Fruit fly (Drosophila melanogaster) whole organism, embryonic: ENCODE measurements around the gene CG14120.

Source experiments
- CG11085 ChIP-seq: fragments of 200-800 bp; sonication (Bioruptor generic); IDR thresholded peaks from 2 replicates; pipeline ENCODE4 v1.3.6; 2022; ENCODE audit warnings: missing biosample characterization, missing genetic modification characterization
- CG12155 ChIP-seq: fragments of 200-800 bp; sonication (Bioruptor generic); optimal IDR thresholded peaks from 3 replicates; lab custom pipeline; 2016; ENCODE audit warnings: missing biosample characterization, missing genetic modification characterization
- CG1233 ChIP-seq: fragments of 200-800 bp; sonication (Bioruptor generic); optimal IDR thresholded peaks from 4 replicates; lab custom pipeline; 2018; ENCODE audit warnings: missing biosample characterization, mild to moderate bottlenecking, missing genetic modification characterization
- CG12391 ChIP-seq: fragments of 200-800 bp; sonication (Bioruptor generic); optimal IDR thresholded peaks from 3 replicates; lab custom pipeline; 2018; ENCODE audit warnings: missing biosample characterization, mild to moderate bottlenecking, missing genetic modification characterization, moderate library complexity
- CG15011 ChIP-seq: fragments of 200-800 bp; sonication (Bioruptor generic); optimal IDR thresholded peaks from 3 replicates; lab custom pipeline; 2018; ENCODE audit warnings: missing biosample characterization, mild to moderate bottlenecking, missing genetic modification characterization
- CG16813 ChIP-seq: fragments of 200-800 bp; sonication (Bioruptor generic); IDR thresholded peaks from 3 replicates; pipeline ENCODE4 v1.3.6; 2022; ENCODE audit warnings: missing biosample characterization, missing genetic modification characterization; ENCODE audit not compliant: partially characterized antibody
- CG17186 ChIP-seq: fragments of 200-800 bp; sonication (Bioruptor generic); optimal IDR thresholded peaks from 3 replicates; lab custom pipeline; 2017; ENCODE audit warnings: missing biosample characterization, missing genetic modification reagents, missing genetic modification characterization
- CG2199 ChIP-seq: fragments of 200-800 bp; sonication (Bioruptor generic); IDR thresholded peaks from 3 replicates; pipeline ENCODE4 v1.3.6; 2022; ENCODE audit warnings: missing biosample characterization, missing genetic modification characterization
- CG31441 ChIP-seq: fragments of 200-800 bp; sonication (Bioruptor generic); IDR thresholded peaks from 2 replicates; pipeline ENCODE4 v1.3.6; 2022; ENCODE audit warnings: missing biosample characterization, missing genetic modification characterization
- CG3407 ChIP-seq: fragments of 200-800 bp; sonication (Bioruptor generic); optimal IDR thresholded peaks from 2 replicates; lab custom pipeline; 2018; ENCODE audit warnings: missing biosample characterization, mild to moderate bottlenecking, missing genetic modification characterization
- CG3847 ChIP-seq: fragments of 200-800 bp; sonication (Bioruptor generic); IDR thresholded peaks from 2 replicates; pipeline ENCODE4 v1.3.6; 2022; ENCODE audit warnings: missing biosample characterization, missing genetic modification characterization
- CG5953 ChIP-seq: fragments of 200-800 bp; sonication (Bioruptor generic); IDR thresholded peaks from 2 replicates; pipeline ENCODE4 v1.3.6; 2022; ENCODE audit warnings: missing biosample characterization, missing genetic modification characterization
- CG6854 ChIP-seq: fragments of 200-800 bp; sonication (Bioruptor generic); optimal IDR thresholded peaks from 3 replicates; lab custom pipeline; 2017; ENCODE audit warnings: missing biosample characterization, mild to moderate bottlenecking, missing genetic modification characterization
- CTCF ChIP-seq: fragments of 200-800 bp; sonication (Bioruptor generic); optimal IDR thresholded peaks from 2 replicates; lab custom pipeline; 2017; ENCODE audit warnings: missing biosample characterization, mild to moderate bottlenecking, missing genetic modification characterization, moderate library complexity
- Camta ChIP-seq: fragments of 200-800 bp; sonication (Bioruptor generic); optimal IDR thresholded peaks from 2 replicates; lab custom pipeline; 2016; ENCODE audit warnings: missing biosample characterization, missing genetic modification characterization
- Chrac-16 ChIP-seq: fragments of 200-800 bp; sonication (Bioruptor generic); optimal IDR thresholded peaks from 3 replicates; lab custom pipeline; 2016; ENCODE audit warnings: missing biosample characterization, missing genetic modification characterization
- Doc2 ChIP-seq: fragments of 200-800 bp; sonication (Bioruptor generic); IDR thresholded peaks from 2 replicates; pipeline ENCODE4 v1.3.6; 2022; ENCODE audit warnings: missing biosample characterization, missing genetic modification characterization
- Fer3 ChIP-seq: fragments of 200-800 bp; sonication (Bioruptor generic); optimal IDR thresholded peaks from 2 replicates; lab custom pipeline; 2018; ENCODE audit warnings: missing biosample characterization, mild to moderate bottlenecking, missing genetic modification characterization, moderate library complexity
- Hr39 ChIP-seq: fragments of >200 bp; optimal IDR thresholded peaks from 2 replicates; lab custom pipeline; 2017
- Jarid2 ChIP-seq: fragments of 200-800 bp; sonication (Bioruptor generic); optimal IDR thresholded peaks from 3 replicates; lab custom pipeline; 2017; ENCODE audit warnings: mild to moderate bottlenecking, missing biosample characterization, missing genetic modification reagents, missing genetic modification characterization
- NfI ChIP-seq: fragments of 200-800 bp; sonication (Bioruptor generic); optimal IDR thresholded peaks from 3 replicates; lab custom pipeline; 2018; ENCODE audit warnings: missing biosample characterization, mild to moderate bottlenecking, missing genetic modification characterization, moderate library complexity
- PHDP ChIP-seq: fragments of 200-800 bp; sonication (Bioruptor generic); optimal IDR thresholded peaks from 3 replicates; lab custom pipeline; 2018; ENCODE audit warnings: missing biosample characterization, mild to moderate bottlenecking, missing genetic modification characterization, moderate library complexity
- Sin3A ChIP-seq: fragments of >200 bp; optimal IDR thresholded peaks from 2 replicates; lab custom pipeline; 2018
- Usf ChIP-seq: fragments of 200-800 bp; sonication (Bioruptor generic); optimal IDR thresholded peaks from 2 replicates; lab custom pipeline; 2017; ENCODE audit warnings: missing genotype, missing biosample characterization, missing genetic modification characterization
- ash1 ChIP-seq: fragments of 200-800 bp; sonication (Bioruptor generic); optimal IDR thresholded peaks from 2 replicates; lab custom pipeline; 2018; ENCODE audit warnings: missing biosample characterization, mild to moderate bottlenecking, missing genetic modification characterization
- bbx ChIP-seq: fragments of 200-800 bp; sonication (Bioruptor generic); IDR thresholded peaks from 2 replicates; pipeline ENCODE4 v1.3.6; 2022; ENCODE audit warnings: missing biosample characterization, missing genetic modification characterization; ENCODE audit not compliant: partially characterized antibody
- bowl ChIP-seq: fragments of 200-800 bp; sonication (Bioruptor generic); IDR thresholded peaks from 2 replicates; pipeline ENCODE4 v1.3.6; 2022; ENCODE audit warnings: missing biosample characterization, missing genetic modification characterization
- cas ChIP-seq: fragments of 200-800 bp; sonication (Bioruptor generic); IDR thresholded peaks from 2 replicates; pipeline ENCODE4 v1.3.6; 2022; ENCODE audit warnings: missing biosample characterization, missing genetic modification characterization
- chinmo ChIP-seq: fragments of 200-800 bp; sonication (Bioruptor generic); IDR thresholded peaks from 4 replicates; pipeline ENCODE4 v1.3.6; 2022; ENCODE audit warnings: missing biosample characterization, missing genetic modification characterization; ENCODE audit not compliant: partially characterized antibody
- chm ChIP-seq: fragments of 200-800 bp; sonication (Bioruptor generic); IDR thresholded peaks from 2 replicates; pipeline ENCODE4 v1.3.6; 2022; ENCODE audit warnings: missing biosample characterization, missing genetic modification characterization
- corto ChIP-seq: fragments of 200-800 bp; sonication (Bioruptor generic); optimal IDR thresholded peaks from 2 replicates; lab custom pipeline; 2016; ENCODE audit warnings: missing biosample characterization, mild to moderate bottlenecking, missing genetic modification characterization, moderate library complexity
- cwo ChIP-seq: fragments of 200-800 bp; sonication (Bioruptor generic); optimal IDR thresholded peaks from 3 replicates; lab custom pipeline; 2017; ENCODE audit warnings: missing biosample characterization, missing genetic modification characterization, mild to moderate bottlenecking, moderate library complexity, missing genetic modification reagents
- da ChIP-seq: fragments of 200-800 bp; sonication (Bioruptor generic); optimal IDR thresholded peaks from 2 replicates; lab custom pipeline; 2016; ENCODE audit warnings: missing biosample characterization, missing genetic modification characterization
- dmrt11E ChIP-seq: fragments of 200-800 bp; sonication (Bioruptor generic); optimal IDR thresholded peaks from 3 replicates; lab custom pipeline; 2018; ENCODE audit warnings: missing biosample characterization, mild to moderate bottlenecking, missing genetic modification characterization, moderate library complexity
- dmrt99B ChIP-seq: fragments of 200-800 bp; sonication (Bioruptor generic); optimal IDR thresholded peaks from 2 replicates; lab custom pipeline; 2018; ENCODE audit warnings: missing biosample characterization, mild to moderate bottlenecking, missing genetic modification characterization, moderate library complexity
- dysf ChIP-seq: fragments of 200-800 bp; sonication (Bioruptor generic); IDR thresholded peaks from 3 replicates; pipeline ENCODE4 v1.3.6; 2022; ENCODE audit warnings: missing biosample characterization, missing genetic modification characterization
- grau ChIP-seq: fragments of 200-800 bp; optimal IDR thresholded peaks from 3 replicates; lab custom pipeline; 2019; ENCODE audit warnings: missing biosample characterization, mild to moderate bottlenecking, missing genetic modification characterization, moderate library complexity
- insv ChIP-seq, 2 experiments: fragments of 200-800 bp; sonication (Bioruptor generic); optimal IDR thresholded peaks; 3 replicates each; lab custom pipeline; 2016 to 2018; ENCODE audit warnings: missing biosample characterization in 2 of 2, missing genetic modification characterization in 2 of 2
- inv ChIP-seq: fragments of 200-800 bp; sonication (Bioruptor generic); IDR thresholded peaks from 2 replicates; pipeline ENCODE4 v1.3.6; 2022; ENCODE audit warnings: missing biosample characterization, missing genetic modification characterization; ENCODE audit not compliant: partially characterized antibody
- jigr1 ChIP-seq: fragments of 200-800 bp; sonication (Bioruptor generic); IDR thresholded peaks from 3 replicates; pipeline ENCODE4 v1.3.6; 2022; ENCODE audit warnings: missing biosample characterization, missing genetic modification characterization
- lbe ChIP-seq: fragments of 200-800 bp; sonication (Bioruptor generic); optimal IDR thresholded peaks from 2 replicates; lab custom pipeline; 2016; ENCODE audit warnings: missing biosample characterization, mild to moderate bottlenecking, missing genetic modification characterization
- nerfin-1 ChIP-seq: fragments of 200-800 bp; sonication (Bioruptor generic); optimal IDR thresholded peaks from 3 replicates; lab custom pipeline; 2019; ENCODE audit warnings: missing biosample characterization, mild to moderate bottlenecking, missing genetic modification characterization, moderate library complexity
- pan ChIP-seq, 4 experiments: fragments of >200 bp in 3 of 4; fragments of 200-800 bp in 1 of 4; sonication (Bioruptor generic) in 1 of 4; optimal IDR thresholded peaks in 3 of 4; IDR thresholded peaks in 1 of 4; 2 replicates each; pipeline versions ENCODE4 v1.3.6 to Lab custom; 2017 to 2022; ENCODE audit warnings: missing biosample characterization in 2 of 4, missing genetic modification characterization in 2 of 4, mixed read lengths in 1 of 4
- sr ChIP-seq: fragments of 200-800 bp; sonication (Bioruptor generic); IDR thresholded peaks from 3 replicates; pipeline ENCODE4 v1.3.6; 2022; ENCODE audit warnings: missing biosample characterization, missing genetic modification characterization
- stc ChIP-seq: fragments of 200-800 bp; sonication (Bioruptor generic); IDR thresholded peaks from 2 replicates; pipeline ENCODE4 v1.3.6; 2022; ENCODE audit warnings: missing biosample characterization, missing genetic modification characterization
- tap ChIP-seq: fragments of 200-800 bp; optimal IDR thresholded peaks from 3 replicates; lab custom pipeline; 2019; ENCODE audit warnings: missing biosample characterization, mild to moderate bottlenecking, missing genetic modification characterization, moderate library complexity
- tgo ChIP-seq: fragments of 200-800 bp; sonication (Bioruptor generic); IDR thresholded peaks from 3 replicates; pipeline ENCODE4 v1.3.6; 2022; ENCODE audit warnings: missing biosample characterization, missing genetic modification characterization
- unc-4 ChIP-seq: fragments of 200-800 bp; sonication (Bioruptor generic); IDR thresholded peaks from 2 replicates; pipeline ENCODE4 v1.3.6; 2022; ENCODE audit warnings: missing biosample characterization, missing genetic modification characterization; ENCODE audit not compliant: partially characterized antibody
- vvl ChIP-seq: fragments of 200-800 bp; sonication (Bioruptor generic); IDR thresholded peaks from 2 replicates; pipeline ENCODE4 v1.3.6; 2022; ENCODE audit warnings: missing biosample characterization, missing genetic modification characterization
- zf30C ChIP-seq: fragments of 200-800 bp; sonication (Bioruptor generic); optimal IDR thresholded peaks from 3 replicates; lab custom pipeline; 2018; ENCODE audit warnings: missing biosample characterization, mild to moderate bottlenecking, missing genetic modification characterization

Gene CG14120

DNA sequence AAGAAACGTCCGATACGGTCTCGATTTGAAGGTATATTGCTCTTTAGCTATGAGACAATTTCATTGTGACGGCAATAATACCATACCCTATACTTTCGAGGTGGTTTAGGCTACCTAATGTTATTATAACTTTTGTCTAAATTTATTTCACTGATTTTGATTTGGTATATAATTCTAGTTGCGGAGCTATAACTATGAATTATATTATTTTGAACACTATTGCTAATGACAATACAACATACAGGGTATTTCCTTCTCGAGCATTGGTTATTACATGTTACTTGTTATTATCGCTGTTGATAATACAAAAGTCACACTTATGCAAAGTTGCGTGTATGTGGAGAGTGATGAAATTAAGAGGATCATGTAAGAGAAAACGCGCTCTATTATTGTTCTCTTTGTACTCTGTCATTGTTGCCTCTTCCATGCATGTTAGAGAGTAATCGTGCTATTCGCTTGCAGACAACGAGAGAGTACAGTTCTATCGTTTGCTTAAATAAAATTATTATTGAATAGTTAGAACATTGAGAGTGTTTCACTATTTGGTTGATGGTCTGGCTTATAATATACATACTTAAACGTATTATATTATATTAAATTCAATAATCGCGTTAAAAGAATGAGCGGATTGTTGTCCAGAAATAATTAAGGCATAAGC, 28.9 kb downstream of the CG14120 start, which contains the start of gene CG32115 (continued):
- TF ChIP-seq corto (peak; percentile 93), Camta (GFP tag; lab: Kevin White, UChicago) (peak; percentile 93), dysf (peak; percentile 98), insv (GFP tag; optimal IDR thresholded peaks at IDR 0.05; lab: Kevin White, UChicago) (no peak), NfI (GFP tag; lab: Kevin White, UChicago) (peak; percentile 95), unc-4 (GFP tag; lab: Robert Waterston, UW) (no peak), pan (optimal IDR thresholded peaks at IDR 0.05; lab: Kevin White, UChicago) (no peak), pan (GFP tag; optimal IDR thresholded peaks at IDR 0.05 in 1 of 2, IDR thresholded peaks at IDR 0.05 in 1 of 2) (peak; percentile 1 to 97), Doc2 (GFP tag; lab: Robert Waterston, UW) (peak; percentile 67; the same call in 1 of the 2 replicates), inv (GFP tag; lab: Robert Waterston, UW) (no peak), bbx (GFP tag; lab: Robert Waterston, UW) (no peak), Hr39 (lab: Kevin White, UChicago) (no peak), Usf (GFP tag; lab: Kevin White, UChicago) (peak; percentile 83), cas (GFP tag; lab: Robert Waterston, UW) (peak; percentile 94), Chrac-16 (peak; percentile 93), CG2199 (GFP tag; lab: Robert Waterston, UW) (no peak), CG12391 (tag; lab: Kevin White, UChicago) (peak; percentile 96), CG6854 (GFP tag; lab: Kevin White, UChicago) (peak; percentile 86), tgo (GFP tag; lab: Robert Waterston, UW) (peak; percentile 96), CG12155 (GFP tag; lab: Kevin White, UChicago) (peak; percentile 92), PHDP (tag; lab: Kevin White, UChicago) (peak; percentile 98), chm (GFP tag; lab: Robert Waterston, UW) (no peak), lbe (peak; percentile 96), nerfin-1 (tag; lab: Kevin White, UChicago) (no peak), bowl (peak; percentile 85), CG3847 (GFP tag; lab: Robert Waterston, UW) (peak; percentile 97), dmrt99B (tag; lab: Kevin White, UChicago) (peak; percentile 95), zf30C (GFP tag; lab: Kevin White, UChicago) (no peak), sr (peak; percentile 66; the same call in 1 of the 3 replicates), ash1 (GFP tag; lab: Kevin White, UChicago) (no peak), CG16813 (GFP tag; lab: Robert Waterston, UW) (no peak), CG17186 (GFP tag; lab: Kevin White, UChicago) (peak; percentile 36), CTCF (GFP tag; lab: Kevin White, UChicago) (peak; percentile 42), Jarid2 (GFP tag; lab: Kevin White, UChicago) (peak; percentile 70), CG1233 (GFP tag; lab: Kevin White, UChicago) (peak; percentile 90), jigr1 (GFP tag; lab: Robert Waterston, UW) (peak; percentile 81; the same call in 2 of the 3 replicates), chinmo (no peak), grau (tag; lab: Kevin White, UChicago) (peak; percentile 96), CG5953 (GFP tag; lab: Robert Waterston, UW) (peak; percentile 79), CG11085 (peak; percentile 94), vvl (GFP tag; lab: Robert Waterston, UW) (peak; percentile 98; the same call in 1 of the 2 replicates), da (peak; percentile 61), CG15011 (peak; percentile 88), Fer3 (tag; lab: Kevin White, UChicago) (peak; percentile 97), Sin3A (no peak), stc (GFP tag; lab: Robert Waterston, UW) (peak; percentile 93; the same call in 1 of the 2 replicates), CG3407 (GFP tag; lab: Kevin White, UChicago) (peak; percentile 73), CG31441 (GFP tag; lab: Robert Waterston, UW) (peak; percentile 92), dmrt11E (tag; lab: Kevin White, UChicago) (peak; percentile 82), cwo (GFP tag; lab: Kevin White, UChicago) (peak; percentile 93), tap (tag; lab: Kevin White, UChicago) (peak; percentile 92)
